Fruit fly (Drosophila melanogaster) Kc167 (cell line): Measurements from ENCODE around the gene CG32669.

Experiments
- h ChIP-seq: fragments of >200 bp; optimal IDR thresholded peaks from 3 replicates; lab custom pipeline; 2018; ENCODE audit warnings: missing external identifiers
- insv ChIP-seq: fragments of >200 bp; optimal IDR thresholded peaks from 3 replicates; lab custom pipeline; 2018; ENCODE audit warnings: missing external identifiers
- psq ChIP-seq: fragments of >200 bp; optimal IDR thresholded peaks from 2 replicates; lab custom pipeline; 2017; ENCODE audit warnings: missing external identifiers

dm6 chrX:10846972-10847435 is 2.1 kb upstream of the CG32669 start, which contains the start of gene sbr:
- TF ChIP-seq h (lab: Kevin White, UChicago) (no peak), psq (lab: Kevin White, UChicago) (no peak), insv (lab: Kevin White, UChicago) (no peak)
